Worm (Caenorhabditis elegans): ENCODE measurements around the gene Y51A2A.16.
A peak's percentile ranks its signal among the peaks of the same experiment; 100 is the strongest.

Gene Y51A2A.16

DNA sequence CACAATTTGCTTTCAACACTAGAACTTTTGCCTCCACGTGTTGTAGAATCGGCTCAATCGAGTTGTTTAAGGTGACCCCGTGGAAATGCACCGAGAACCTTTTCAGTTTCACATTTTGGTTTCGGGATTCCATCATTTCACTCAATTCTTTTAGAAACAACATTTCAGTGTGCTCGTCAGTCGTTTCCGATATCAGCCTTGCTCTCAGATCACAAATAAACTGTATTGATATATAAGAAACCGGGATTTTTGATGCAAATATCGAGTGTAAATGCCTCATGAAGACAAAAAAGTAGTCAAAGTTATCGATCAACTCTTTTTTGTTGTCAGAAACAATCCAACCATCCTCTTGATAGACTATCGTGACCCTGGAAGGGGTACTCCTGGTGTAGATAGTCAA, 15.2 kb downstream of the Y51A2A.16 start:
- TF ChIP-seq dao-5 (tag; optimal IDR thresholded peaks at IDR 0.05) (no peak), W03F9.2 (tag; optimal IDR thresholded peaks at IDR 0.05) (no peak), him-1 (tag; optimal IDR thresholded peaks at IDR 0.05) (no peak)

DNA sequence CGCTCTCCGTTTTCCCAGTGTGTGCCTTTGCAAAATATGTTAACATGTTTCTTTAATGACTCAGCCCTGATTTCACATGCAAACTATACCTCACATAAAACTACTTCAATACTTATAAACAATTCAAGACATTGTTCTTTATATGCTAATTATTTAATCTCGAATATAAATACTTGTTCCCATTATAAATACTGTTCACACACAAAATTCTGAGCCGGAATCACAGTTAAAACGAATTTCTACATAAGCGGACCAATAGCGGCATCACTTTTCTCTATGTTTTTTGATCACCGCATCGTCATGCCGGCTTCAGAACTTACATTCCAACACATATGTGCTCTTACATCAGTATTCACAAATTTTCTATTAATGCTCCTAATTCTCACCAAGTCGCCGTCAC, 26.2 kb downstream of the Y51A2A.16 start, which contains the start of gene R10E8.5:
Gene R10E8.5 (plus strand): TSS at position 301 of the 400 bp plus-strand sequence.
- TF ChIP-seq him-1 (tag; optimal IDR thresholded peaks at IDR 0.05) (no peak), dao-5 (tag; optimal IDR thresholded peaks at IDR 0.05) (no peak), W03F9.2 (tag; optimal IDR thresholded peaks at IDR 0.05) (no peak)

DNA sequence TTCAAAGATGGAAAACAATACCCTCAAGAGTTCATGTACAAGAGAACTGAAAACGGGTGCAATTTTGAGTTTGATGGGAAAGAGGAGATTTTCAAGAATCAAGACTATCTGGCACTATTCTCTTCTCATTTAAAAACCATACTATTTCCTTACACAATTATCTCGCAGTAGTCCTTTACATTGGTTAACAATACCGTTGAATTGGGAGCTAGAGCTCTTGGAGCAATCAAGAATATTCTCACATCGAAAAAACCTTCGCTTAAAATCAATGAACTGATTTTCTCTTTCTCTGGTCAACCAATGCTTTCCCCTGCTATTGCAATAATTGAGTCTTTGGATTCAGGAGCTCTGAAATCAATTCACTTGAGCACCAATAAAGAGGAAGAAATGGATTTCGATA, 27.2 kb downstream of the Y51A2A.16 start, which contains the start of gene R10E8.2:
Gene R10E8.2 (plus strand): TSS at position 301 of the 400 bp plus-strand sequence.
- TF ChIP-seq him-1 (tag; optimal IDR thresholded peaks at IDR 0.05) = no peak
- TF ChIP-seq dao-5 (tag; optimal IDR thresholded peaks at IDR 0.05) = no peak
- no peak for TF ChIP-seq W03F9.2 (tag; optimal IDR thresholded peaks at IDR 0.05)

DNA sequence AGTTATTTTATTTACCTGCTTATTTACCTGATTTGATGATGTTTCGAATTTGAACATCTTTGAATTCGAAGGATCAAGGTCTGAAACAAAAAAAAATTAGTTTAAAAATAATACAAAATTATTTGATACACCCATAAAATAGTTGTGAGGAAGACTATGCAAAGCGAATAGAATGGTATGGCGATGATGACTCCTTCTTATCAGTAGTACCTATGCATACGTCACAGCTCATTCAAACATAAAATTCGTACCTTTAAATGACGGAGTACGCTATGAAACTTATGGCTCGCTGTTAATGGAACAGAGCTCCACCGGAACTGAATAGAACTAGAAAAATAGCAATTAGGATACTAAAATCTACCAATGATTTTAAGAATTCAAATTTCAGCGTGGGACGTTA, 28.4 kb downstream of the Y51A2A.16 start, which contains the start of gene R10E8.1:
Gene R10E8.1 (minus strand): TSS at position 178 of the 400 bp plus-strand sequence.
- no peak for TF ChIP-seq W03F9.2 (tag; optimal IDR thresholded peaks at IDR 0.05)
- TF ChIP-seq dao-5 (tag; optimal IDR thresholded peaks at IDR 0.05) = no peak
- no peak for TF ChIP-seq him-1 (tag; optimal IDR thresholded peaks at IDR 0.05)

DNA sequence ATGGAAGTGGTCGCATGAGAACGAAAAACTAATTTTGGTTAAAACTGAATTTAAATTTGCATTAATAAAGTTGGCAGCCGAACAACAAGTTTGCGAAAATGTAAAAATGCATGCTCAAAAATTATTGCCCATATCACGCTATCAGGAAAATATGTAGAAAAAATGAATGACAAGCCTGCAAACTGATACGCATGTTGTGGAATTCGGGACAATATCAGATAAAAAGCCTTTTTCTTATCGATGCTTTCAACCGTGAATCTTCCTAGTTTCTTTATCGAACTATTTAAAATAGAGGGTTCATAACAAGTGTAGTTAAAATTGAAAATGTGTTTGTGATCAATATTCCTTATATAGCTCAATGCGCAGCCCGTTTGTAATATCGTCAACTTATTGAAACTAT, 34.6 kb downstream of the Y51A2A.16 start:
- no peak for TF ChIP-seq W03F9.2 (tag; optimal IDR thresholded peaks at IDR 0.05)
- no peak for TF ChIP-seq him-1 (tag; optimal IDR thresholded peaks at IDR 0.05)
- TF ChIP-seq dao-5 (tag; optimal IDR thresholded peaks at IDR 0.05) = no peak

DNA sequence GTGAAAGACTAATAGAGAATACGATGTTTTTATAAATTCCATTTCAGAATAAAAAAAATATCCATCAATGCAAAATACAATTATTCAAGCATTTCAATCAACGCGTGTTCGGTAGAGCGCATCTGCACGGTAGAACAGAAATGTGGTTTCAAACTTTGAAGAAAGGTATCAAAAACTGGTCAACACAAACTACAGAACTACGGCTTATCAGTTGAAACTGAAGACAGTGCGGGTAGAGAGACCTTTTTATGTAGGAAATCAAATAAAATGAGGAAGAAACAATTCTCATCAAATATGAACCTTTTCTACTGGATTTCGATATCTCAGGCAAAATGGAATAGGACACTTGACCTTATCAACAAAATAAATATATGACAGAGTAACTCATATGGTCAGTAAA, 36.3 kb downstream of the Y51A2A.16 start:
- TF ChIP-seq him-1 (tag; optimal IDR thresholded peaks at IDR 0.05) = no peak
- TF ChIP-seq W03F9.2 (tag; optimal IDR thresholded peaks at IDR 0.05) = no peak
- TF ChIP-seq dao-5 (tag; optimal IDR thresholded peaks at IDR 0.05) = no peak

DNA sequence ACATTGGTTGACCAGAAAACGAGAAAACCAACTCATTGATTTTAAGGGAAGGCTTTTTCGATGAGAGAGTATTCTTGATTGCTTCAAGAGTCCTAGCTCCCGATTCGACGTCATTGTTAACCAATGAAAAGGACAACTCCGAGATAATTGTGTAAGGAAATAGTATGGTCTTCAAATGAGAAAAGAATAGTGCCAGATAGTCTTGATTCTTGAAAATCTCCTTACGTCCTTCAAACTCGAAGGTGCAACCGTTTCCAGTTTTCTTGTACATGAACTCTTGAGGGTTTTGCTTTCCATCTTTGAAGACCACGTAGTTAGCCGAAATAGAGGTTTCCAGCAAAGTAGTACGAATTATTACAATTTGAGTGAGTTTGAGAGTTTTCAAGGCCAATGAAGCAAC, 37.5 kb downstream of the Y51A2A.16 start:
- no peak for TF ChIP-seq him-1 (tag; optimal IDR thresholded peaks at IDR 0.05)
- no peak for TF ChIP-seq W03F9.2 (tag; optimal IDR thresholded peaks at IDR 0.05)
- TF ChIP-seq dao-5 (tag; optimal IDR thresholded peaks at IDR 0.05) = no peak

DNA sequence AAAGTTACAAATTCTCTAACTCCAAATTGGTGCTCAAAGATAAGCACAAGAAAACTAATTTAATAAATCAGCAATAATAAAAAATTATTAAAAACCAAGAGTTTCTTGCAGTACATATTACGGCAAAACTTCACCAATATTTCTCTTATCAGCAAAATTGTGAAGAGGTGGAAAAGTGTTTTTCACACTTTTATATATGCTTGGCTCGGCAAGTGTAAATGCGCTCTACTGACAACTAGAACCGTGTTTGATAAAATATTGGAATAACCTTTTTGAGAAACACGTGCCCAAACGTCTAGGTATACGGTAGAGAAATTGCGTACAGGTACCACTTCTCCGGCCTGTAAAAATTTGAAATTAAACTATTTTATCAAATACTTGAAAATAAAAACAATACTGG, 39.4 kb downstream of the Y51A2A.16 start, which contains the start of gene R10E8.8:
Gene R10E8.8 (minus strand): TSS at position 343 of the 400 bp plus-strand sequence.
- no peak for TF ChIP-seq him-1 (tag; optimal IDR thresholded peaks at IDR 0.05)
- TF ChIP-seq W03F9.2 (tag; optimal IDR thresholded peaks at IDR 0.05) = peak; percentile 30

DNA sequence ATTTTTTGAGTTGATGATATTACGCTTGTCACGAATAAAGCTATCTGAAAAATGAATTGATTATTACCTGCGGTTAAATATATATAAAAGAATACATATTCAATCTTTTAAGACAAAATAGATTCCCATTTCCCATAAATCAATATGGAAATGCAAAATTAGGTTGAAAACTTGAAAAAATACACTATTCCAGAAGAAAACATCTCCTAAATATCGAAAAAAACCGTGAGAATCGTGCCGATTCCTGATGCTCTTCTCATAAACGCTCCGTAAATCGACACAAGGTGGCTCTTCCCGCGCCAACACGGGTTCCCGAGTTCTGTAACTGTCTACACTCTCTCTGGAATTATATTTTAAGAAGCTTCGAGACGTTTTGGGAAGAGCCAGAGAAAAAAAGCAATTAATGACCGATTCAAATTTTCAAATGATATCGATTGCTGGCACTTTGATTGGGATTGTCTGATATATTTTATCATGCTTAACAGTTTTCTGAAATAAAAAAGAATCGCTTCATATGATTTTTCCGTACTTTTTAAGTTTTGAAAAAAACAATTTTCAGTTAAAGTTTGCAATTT, 43.9 kb downstream of the Y51A2A.16 start, which contains the start of gene R10E8.3:
Gene R10E8.3 (minus strand): TSS at position 51 of the 575 bp plus-strand sequence.
- TF ChIP-seq him-1 (tag; optimal IDR thresholded peaks at IDR 0.05) (no peak), W03F9.2 (tag; optimal IDR thresholded peaks at IDR 0.05) (no peak), dao-5 (tag; optimal IDR thresholded peaks at IDR 0.05) (no peak)

DNA sequence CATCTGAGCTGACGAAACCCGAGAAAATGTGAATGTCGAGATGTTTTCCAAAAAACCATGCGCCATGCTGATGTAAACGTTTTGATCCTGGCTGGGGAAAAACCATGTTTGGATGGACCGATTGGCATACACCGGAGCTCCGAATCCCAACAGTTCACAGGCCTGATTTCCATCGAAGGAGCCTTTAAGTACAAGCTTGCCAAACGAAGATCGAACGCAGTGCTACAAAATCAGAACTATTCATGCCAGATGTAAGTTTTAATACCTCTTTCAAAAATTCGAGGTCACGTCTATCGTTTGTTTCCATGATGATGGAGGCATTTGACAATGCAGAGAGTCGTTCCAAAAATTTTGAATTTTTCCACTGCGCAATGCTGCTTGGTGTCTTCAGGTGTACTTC, 44.9 kb downstream of the Y51A2A.16 start:
- no peak for TF ChIP-seq him-1 (tag; optimal IDR thresholded peaks at IDR 0.05)
- no peak for TF ChIP-seq W03F9.2 (tag; optimal IDR thresholded peaks at IDR 0.05)
- TF ChIP-seq dao-5 (tag; optimal IDR thresholded peaks at IDR 0.05) = no peak
